Fruit fly (Drosophila melanogaster): ENCODE measurements around the gene mRpL11.
A peak's percentile ranks its signal among the peaks of the same experiment; 100 is the strongest.

mRpL11 gene

dm6 chr3R:14511123-14511908 lies at the start of gene mRpL11, which contains the start of gene HtrA2 (continued):
- TF ChIP-seq CkIIα-i1 (GFP tag; IDR thresholded peaks at IDR 0.05) (no peak), rib (GFP tag; IDR thresholded peaks at IDR 0.05) (no peak), fru (optimal IDR thresholded peaks at IDR 0.05) (no peak), CG4730 (GFP tag; IDR thresholded peaks at IDR 0.05) (no peak), CG1233 (GFP tag; optimal IDR thresholded peaks at IDR 0.05) (peak; percentile 50), CG16813 (GFP tag; IDR thresholded peaks at IDR 0.05; ENCODE audit: partially characterized antibody) (peak; percentile 36; the same call in 1 of the 3 replicates), CG14441 (GFP tag; IDR thresholded peaks at IDR 0.05) (peak; percentile 40; the same call in 1 of the 2 replicates), CG14860 (GFP tag; IDR thresholded peaks at IDR 0.05; ENCODE audit: partially characterized antibody) (0 out of 3 replicates have a peak, but pooled peaks have one; percentile 27), Side (GFP tag; optimal IDR thresholded peaks at IDR 0.05) (no peak), dpn (GFP tag; optimal IDR thresholded peaks at IDR 0.05) (peak; percentile 64 to 66), odd (GFP tag; optimal IDR thresholded peaks at IDR 0.05) (no peak), CHES-1-like (GFP tag; optimal IDR thresholded peaks at IDR 0.05) (peak; percentile 76), grn (GFP tag; optimal IDR thresholded peaks at IDR 0.05) (peak; percentile 18), Bteb2 (GFP tag; optimal IDR thresholded peaks at IDR 0.05) (peak; percentile 23), CG7357 (GFP tag; IDR thresholded peaks at IDR 0.05) (peak; percentile 52; the same call in 1 of the 3 replicates), CG17359 (tag; optimal IDR thresholded peaks at IDR 0.05) (peak; percentile 42), CoRest (tag; optimal IDR thresholded peaks at IDR 0.05) (peak; percentile 75), CG11696 (GFP tag; IDR thresholded peaks at IDR 0.05) (no peak), CG31365 (tag; optimal IDR thresholded peaks at IDR 0.05) (no peak), jumu (GFP tag; optimal IDR thresholded peaks at IDR 0.05) (no peak), CG12659 (GFP tag; optimal IDR thresholded peaks at IDR 0.05) (peak; percentile 80), chm (GFP tag; IDR thresholded peaks at IDR 0.05) (no peak), CG31224 (GFP tag; IDR thresholded peaks at IDR 0.05) (0 out of 2 replicates have a peak, but pooled peaks have one; percentile 22), CG12236 (GFP tag; optimal IDR thresholded peaks at IDR 0.05) (no peak), CG7556 (GFP tag; optimal IDR thresholded peaks at IDR 0.05) (no peak), CG16815 (GFP tag; optimal IDR thresholded peaks at IDR 0.05) (peak; percentile 37), esg (GFP tag; conservative IDR thresholded peaks at IDR 0.05) (no peak), crp (GFP tag; optimal IDR thresholded peaks at IDR 0.05) (peak; percentile 100), Bdp1 (GFP tag; optimal IDR thresholded peaks at IDR 0.05) (peak; percentile 58), CG34224 (GFP tag; IDR thresholded peaks at IDR 0.05; ENCODE audit: partially characterized antibody) (no peak), Bgb (GFP tag; IDR thresholded peaks at IDR 0.05; ENCODE audit: partially characterized antibody) (peak; percentile 58), oc (tag; optimal IDR thresholded peaks at IDR 0.05) (no peak), Lpt (GFP tag; optimal IDR thresholded peaks at IDR 0.05) (no peak), CG2712 (tag; optimal IDR thresholded peaks at IDR 0.05) (no peak), ab (GFP tag; optimal IDR thresholded peaks at IDR 0.05) (peak; percentile 13), HLHmδ (GFP tag; optimal IDR thresholded peaks at IDR 0.05) (no peak), inv (GFP tag; IDR thresholded peaks at IDR 0.05; ENCODE audit: partially characterized antibody) (0 out of 2 replicates have a peak, but pooled peaks have one; percentile 20), Gug (GFP tag; IDR thresholded peaks at IDR 0.05) (peak; percentile 53; the same call in 1 of the 4 replicates), salm (tag; optimal IDR thresholded peaks at IDR 0.05) (no peak), Hr78 (GFP tag; optimal IDR thresholded peaks at IDR 0.05) (no peak), ewg (GFP tag; optimal IDR thresholded peaks at IDR 0.05) (no peak), kah (GFP tag; optimal IDR thresholded peaks at IDR 0.05) (no peak), Rfx (GFP tag; IDR thresholded peaks at IDR 0.05) (peak; percentile 77), hb (GFP tag; IDR thresholded peaks at IDR 0.05; ENCODE audit: partially characterized antibody) (no peak), al (GFP tag; IDR thresholded peaks at IDR 0.05) (peak; percentile 40; the same call in 1 of the 2 replicates), tup (GFP tag; optimal IDR thresholded peaks at IDR 0.05) (no peak), jing (GFP tag; optimal IDR thresholded peaks at IDR 0.05) (no peak), maf-S (GFP tag; optimal IDR thresholded peaks at IDR 0.05) (peak; percentile 45)

Measured in whole organism, embryonic.